Fruit fly (Drosophila melanogaster) whole organism, prepupa: ENCODE data around the gene Dbx.

ENCODE experiments used
- Blimp-1 ChIP-seq: fragments of 200-800 bp; sonication (Bioruptor generic); optimal IDR thresholded peaks from 3 replicates; lab custom pipeline; 2017; ENCODE audit warnings: missing biosample characterization, missing genetic modification characterization, mild to moderate bottlenecking, moderate library complexity, missing genetic modification reagents
- CG32006 ChIP-seq: fragments of 200-800 bp; sonication (Bioruptor generic); optimal IDR thresholded peaks from 3 replicates; lab custom pipeline; 2017; ENCODE audit warnings: missing biosample characterization, mild to moderate bottlenecking, missing genetic modification characterization
- CG3919 ChIP-seq: fragments of 200-800 bp; sonication (Bioruptor generic); optimal IDR thresholded peaks from 3 replicates; lab custom pipeline; 2016; ENCODE audit warnings: missing biosample characterization, missing genetic modification characterization
- CG8119 ChIP-seq: fragments of 200-800 bp; sonication (Bioruptor generic); IDR thresholded peaks from 3 replicates; pipeline ENCODE4 v1.3.6; 2022; ENCODE audit warnings: missing biosample characterization, missing genetic modification characterization
- lz ChIP-seq: fragments of 200-800 bp; sonication (Bioruptor generic); optimal IDR thresholded peaks from 3 replicates; lab custom pipeline; 2016; ENCODE audit warnings: missing biosample characterization, missing genetic modification characterization
- spab ChIP-seq: fragments of 200-800 bp; sonication (Bioruptor generic); optimal IDR thresholded peaks from 2 replicates; lab custom pipeline; 2017; ENCODE audit warnings: missing biosample characterization, mild to moderate bottlenecking, missing genetic modification characterization, missing genetic modification reagents

DNA sequence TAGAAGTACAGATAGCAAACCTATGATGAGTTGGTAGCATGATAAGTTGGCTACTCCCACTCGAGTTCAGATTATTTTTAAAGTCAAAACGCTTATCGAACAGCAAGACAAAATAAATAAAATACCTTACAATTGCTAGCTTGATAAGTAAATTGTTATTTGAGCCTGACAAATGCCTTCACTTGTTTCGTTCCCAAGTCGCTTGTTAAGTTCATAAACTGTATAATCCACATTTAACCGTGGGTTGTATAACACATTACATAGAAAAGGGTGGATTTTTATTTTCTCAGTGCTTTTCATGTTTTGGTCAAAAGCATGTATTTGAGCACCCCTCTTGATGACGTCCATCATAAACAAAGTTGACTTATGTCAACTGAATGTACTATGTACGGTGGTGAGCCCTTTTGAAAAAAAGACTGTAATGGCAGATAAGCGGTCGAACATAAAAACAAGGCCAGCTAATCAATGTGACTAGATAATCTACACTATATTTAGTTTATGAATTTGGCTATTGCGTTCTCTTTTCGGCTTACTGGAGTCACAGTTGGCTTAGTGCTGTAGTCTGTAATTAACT, 47.8 kb downstream of the Dbx start:
- TF ChIP-seq Blimp-1 (GFP tag; lab: Kevin White, UChicago) (no peak), CG8119 (GFP tag; lab: Robert Waterston, UW) (no peak), CG3919 (no peak), CG32006 (no peak), spab (no peak), lz (GFP tag; lab: Kevin White, UChicago) (no peak)
